Fruit fly (Drosophila melanogaster) whole organism, adult: ENCODE measurements around the gene DppIII.
A peak's percentile ranks its signal among the peaks of the same experiment; 100 is the strongest.

Experiments used
- CG11617 ChIP-seq: fragments of 200-800 bp; sonication (Bioruptor generic); optimal IDR thresholded peaks from 2 replicates; lab custom pipeline; 2017; ENCODE audit warnings: mild to moderate bottlenecking, missing biosample characterization, missing genetic modification reagents, missing genetic modification characterization
- CG12768 ChIP-seq: fragments of 200-800 bp; sonication (Bioruptor generic); optimal IDR thresholded peaks from 2 replicates; lab custom pipeline; 2017; ENCODE audit warnings: missing biosample characterization, missing genetic modification characterization, mild to moderate bottlenecking, moderate library complexity, missing genetic modification reagents
- CG14711 ChIP-seq: fragments of 200-800 bp; sonication (Bioruptor generic); optimal IDR thresholded peaks from 2 replicates; lab custom pipeline; 2018; ENCODE audit warnings: missing biosample characterization, mild to moderate bottlenecking, missing genetic modification characterization, moderate library complexity
- CG1620 ChIP-seq: fragments of 200-800 bp; sonication (Bioruptor generic); optimal IDR thresholded peaks from 2 replicates; lab custom pipeline; 2016; ENCODE audit warnings: missing biosample characterization, missing genetic modification characterization
- CG33017 ChIP-seq: fragments of 200-800 bp; sonication (Bioruptor generic); optimal IDR thresholded peaks from 2 replicates; lab custom pipeline; 2018; ENCODE audit warnings: missing biosample characterization, mild to moderate bottlenecking, missing genetic modification characterization, moderate library complexity
- CG5204 ChIP-seq: fragments of 200-800 bp; sonication (Bioruptor generic); optimal IDR thresholded peaks from 2 replicates; lab custom pipeline; 2016; ENCODE audit warnings: missing biosample characterization, missing genetic modification characterization
- CG7045 ChIP-seq: fragments of 200-800 bp; sonication (Bioruptor generic); optimal IDR thresholded peaks from 2 replicates; lab custom pipeline; 2017; ENCODE audit warnings: missing biosample characterization, mild to moderate bottlenecking, missing genetic modification characterization
- CG7101 ChIP-seq: fragments of 200-800 bp; sonication (Bioruptor generic); optimal IDR thresholded peaks from 2 replicates; lab custom pipeline; 2018; ENCODE audit warnings: missing biosample characterization, mild to moderate bottlenecking, missing genetic modification characterization, moderate library complexity
- Clk ChIP-seq: fragments of 200-800 bp; sonication (Bioruptor generic); optimal IDR thresholded peaks from 2 replicates; lab custom pipeline; 2017; ENCODE audit warnings: missing biosample characterization, missing genetic modification characterization
- Crg-1 ChIP-seq: fragments of 200-800 bp; sonication (Bioruptor generic); optimal IDR thresholded peaks from 2 replicates; lab custom pipeline; 2016; ENCODE audit warnings: missing biosample characterization, missing genetic modification characterization
- Hr96 ChIP-seq: fragments of 200-800 bp; sonication (Bioruptor generic); optimal IDR thresholded peaks from 2 replicates; lab custom pipeline; 2016; ENCODE audit warnings: missing biosample characterization, missing genetic modification characterization
- Mnt ChIP-seq: fragments of 200-800 bp; sonication (Bioruptor generic); optimal IDR thresholded peaks from 2 replicates; lab custom pipeline; 2016; ENCODE audit warnings: missing biosample characterization, mild to moderate bottlenecking, missing genetic modification characterization
- bab1 ChIP-seq: fragments of 200-800 bp; sonication (Bioruptor generic); optimal IDR thresholded peaks from 3 replicates; lab custom pipeline; 2019; ENCODE audit warnings: missing biosample characterization, mild to moderate bottlenecking, missing genetic modification characterization, moderate library complexity
- cic ChIP-seq: fragments of 200-800 bp; sonication (Bioruptor generic); optimal IDR thresholded peaks from 2 replicates; lab custom pipeline; 2017; ENCODE audit warnings: missing biosample characterization, mild to moderate bottlenecking, missing genetic modification characterization, moderate library complexity
- cnc ChIP-seq, 2 experiments: fragments of >200 bp; optimal IDR thresholded peaks; 2 replicates each; lab custom pipeline; 2017
- kay ChIP-seq: fragments of 200-800 bp; sonication (Bioruptor generic); peaks from one replicate; lab custom pipeline; 2016; ENCODE audit warnings: missing biosample characterization, missing genetic modification characterization, borderline replicate concordance
- ovo ChIP-seq: fragments of 200-800 bp; sonication (Bioruptor generic); optimal IDR thresholded peaks from 2 replicates; lab custom pipeline; 2016; ENCODE audit warnings: missing biosample characterization, missing genetic modification characterization
- pad ChIP-seq: fragments of 200-800 bp; sonication (Bioruptor generic); optimal IDR thresholded peaks from 3 replicates; lab custom pipeline; 2017; ENCODE audit warnings: missing biosample characterization, missing genetic modification characterization, mild to moderate bottlenecking, moderate library complexity, missing genetic modification reagents
- tj ChIP-seq: fragments of 200-800 bp; sonication (Bioruptor generic); optimal IDR thresholded peaks from 3 replicates; lab custom pipeline; 2017; ENCODE audit warnings: missing biosample characterization, mild to moderate bottlenecking, missing genetic modification characterization, moderate library complexity
- toe ChIP-seq: fragments of 200-800 bp; sonication (Bioruptor generic); optimal IDR thresholded peaks from 2 replicates; lab custom pipeline; 2016; ENCODE audit warnings: missing biosample characterization, missing genetic modification characterization

Gene DppIII

dm6 chr3R:8354969-8355368, 10.8 kb downstream of the DppIII start:
- TF ChIP-seq CG7045 (GFP tag; lab: Kevin White, UChicago), result peak; percentile 19
- no peak for TF ChIP-seq Hr96 (GFP tag; lab: Kevin White, UChicago)
- TF ChIP-seq bab1 (GFP tag; lab: Kevin White, UChicago), result no peak
- no peak for TF ChIP-seq Crg-1
- TF ChIP-seq cnc (optimal IDR thresholded peaks at IDR 0.05; lab: Kevin White, UChicago), result no peak
- TF ChIP-seq Mnt (GFP tag; lab: Kevin White, UChicago), result no peak
- no peak for TF ChIP-seq cic (GFP tag; lab: Kevin White, UChicago)
- no peak for TF ChIP-seq CG7101
- no peak for TF ChIP-seq CG14711
- TF ChIP-seq toe, result no peak
- TF ChIP-seq CG5204 (GFP tag; lab: Kevin White, UChicago), result peak; percentile 19
- TF ChIP-seq CG11617 (GFP tag; lab: Kevin White, UChicago), result no peak
- no peak for TF ChIP-seq ovo (GFP tag; lab: Kevin White, UChicago)
- TF ChIP-seq CG1620 (GFP tag; lab: Kevin White, UChicago), result no peak
- no peak for TF ChIP-seq kay (GFP tag; lab: Kevin White, UChicago)
- TF ChIP-seq pad (GFP tag; lab: Kevin White, UChicago), result no peak
- no peak for TF ChIP-seq CG33017 (tag; lab: Kevin White, UChicago)

DNA sequence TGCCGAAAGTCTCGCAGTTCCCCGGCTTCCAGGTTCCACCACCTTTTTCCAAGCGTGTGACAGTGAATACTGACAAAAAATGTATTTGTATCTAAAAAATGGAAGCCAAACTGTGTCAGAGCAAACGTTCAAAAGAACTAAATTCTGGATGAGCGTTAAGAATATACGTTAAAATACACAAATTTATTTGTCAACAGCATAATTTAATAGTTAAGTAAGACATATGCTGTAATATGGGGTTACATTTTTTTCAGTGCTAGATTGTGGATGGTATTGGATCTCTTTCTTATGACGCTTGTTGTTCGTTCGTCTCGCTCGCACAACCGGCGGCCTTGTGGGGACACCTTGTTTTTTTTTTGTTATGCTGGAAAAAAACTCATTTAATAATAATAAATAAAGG, 11.4 kb downstream of the DppIII start:
- TF ChIP-seq ovo (GFP tag; lab: Kevin White, UChicago) (no peak), pad (GFP tag; lab: Kevin White, UChicago) (no peak), CG11617 (GFP tag; lab: Kevin White, UChicago) (no peak), CG7045 (GFP tag; lab: Kevin White, UChicago) (no peak), Hr96 (GFP tag; lab: Kevin White, UChicago) (peak; percentile 1), Mnt (GFP tag; lab: Kevin White, UChicago) (no peak), CG33017 (tag; lab: Kevin White, UChicago) (no peak), CG14711 (peak; percentile 37), CG7101 (peak; percentile 0), bab1 (GFP tag; lab: Kevin White, UChicago) (peak; percentile 18), cic (GFP tag; lab: Kevin White, UChicago) (no peak), tj (no peak), kay (GFP tag; lab: Kevin White, UChicago) (no peak), Crg-1 (no peak), toe (no peak), CG12768 (no peak), CG1620 (GFP tag; lab: Kevin White, UChicago) (no peak), CG5204 (GFP tag; lab: Kevin White, UChicago) (peak; percentile 5), cnc (optimal IDR thresholded peaks at IDR 0.05; lab: Kevin White, UChicago) (no peak), Clk (GFP tag; lab: Kevin White, UChicago) (no peak)

- TF ChIP-seq Clk (GFP tag; lab: Kevin White, UChicago) (no peak), pad (GFP tag; lab: Kevin White, UChicago) (no peak), Hr96 (GFP tag; lab: Kevin White, UChicago) (peak; percentile 4), cnc (optimal IDR thresholded peaks at IDR 0.05; lab: Kevin White, UChicago) (no peak), cic (GFP tag; lab: Kevin White, UChicago) (peak; percentile 89), Crg-1 (no peak), tj (no peak), CG14711 (no peak), CG1620 (GFP tag; lab: Kevin White, UChicago) (peak; percentile 49), toe (no peak), kay (GFP tag; lab: Kevin White, UChicago) (peak; percentile 69), ovo (GFP tag; lab: Kevin White, UChicago) (no peak), CG33017 (tag; lab: Kevin White, UChicago) (no peak), CG11617 (GFP tag; lab: Kevin White, UChicago) (no peak), bab1 (GFP tag; lab: Kevin White, UChicago) (no peak), Mnt (GFP tag; lab: Kevin White, UChicago) (peak; percentile 30), CG5204 (GFP tag; lab: Kevin White, UChicago) (no peak), CG12768 (no peak)
These were observed 12.6 kb downstream of the DppIII start, which contains the start of gene stck for dm6 chr3R:8356626-8357290. Gene stck, plus strand, starts transcription at chr3R:8356978.

DNA sequence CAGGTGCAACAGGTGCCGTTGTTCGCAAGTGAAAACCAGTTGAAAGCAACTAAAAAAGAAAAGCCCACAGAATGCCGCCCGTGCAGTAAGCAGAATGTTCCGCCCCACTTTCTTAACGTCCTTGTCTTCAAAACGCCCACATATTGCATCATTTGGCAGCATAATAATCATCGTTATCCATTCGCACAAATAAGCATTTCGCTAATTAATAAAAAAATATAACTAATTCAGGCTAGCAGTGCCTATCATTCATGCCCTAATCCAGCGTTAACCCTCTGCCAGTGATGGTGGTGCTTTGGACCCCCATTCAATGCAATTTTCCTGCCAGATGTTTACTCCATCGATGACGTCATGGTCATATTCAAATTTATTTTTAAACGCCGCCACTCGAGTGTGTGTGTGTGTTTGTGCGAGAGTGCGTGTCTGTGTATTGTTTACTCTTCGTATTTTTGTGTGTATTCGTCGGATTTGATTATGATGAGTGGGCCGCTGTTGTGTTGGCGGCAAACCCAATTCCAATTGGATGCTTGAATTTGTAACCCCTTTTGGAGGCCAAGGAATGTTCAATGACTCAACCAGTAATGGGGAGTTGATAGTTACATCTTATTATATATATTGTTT, 13.3 kb downstream of the DppIII start:
- TF ChIP-seq Mnt (GFP tag; lab: Kevin White, UChicago) (no peak), cic (GFP tag; lab: Kevin White, UChicago) (peak; percentile 17)

DNA sequence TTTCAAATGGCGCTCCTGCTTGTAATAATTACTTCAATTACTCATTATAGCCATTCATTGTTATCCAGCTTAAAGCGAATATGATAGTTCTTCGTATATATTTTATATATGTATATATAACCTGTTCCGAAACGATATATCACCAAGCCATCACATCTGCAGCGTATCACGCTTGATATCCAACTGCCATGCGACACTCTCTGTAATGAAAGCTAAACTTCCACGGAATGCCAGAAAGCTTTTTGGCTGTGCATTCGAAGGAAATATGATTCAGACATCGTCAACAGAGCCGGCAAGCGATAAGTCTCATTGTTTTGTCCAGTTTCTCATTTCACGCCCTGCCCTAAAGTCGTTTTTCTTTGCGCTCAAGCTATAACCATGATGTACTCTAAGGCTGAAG, 13.8 kb downstream of the DppIII start:
- no peak for TF ChIP-seq pad (GFP tag; lab: Kevin White, UChicago)
- TF ChIP-seq Mnt (GFP tag; lab: Kevin White, UChicago), result peak; percentile 60
- peak; percentile 93 for TF ChIP-seq kay (GFP tag; lab: Kevin White, UChicago)
- TF ChIP-seq tj, result peak; percentile 69

DNA sequence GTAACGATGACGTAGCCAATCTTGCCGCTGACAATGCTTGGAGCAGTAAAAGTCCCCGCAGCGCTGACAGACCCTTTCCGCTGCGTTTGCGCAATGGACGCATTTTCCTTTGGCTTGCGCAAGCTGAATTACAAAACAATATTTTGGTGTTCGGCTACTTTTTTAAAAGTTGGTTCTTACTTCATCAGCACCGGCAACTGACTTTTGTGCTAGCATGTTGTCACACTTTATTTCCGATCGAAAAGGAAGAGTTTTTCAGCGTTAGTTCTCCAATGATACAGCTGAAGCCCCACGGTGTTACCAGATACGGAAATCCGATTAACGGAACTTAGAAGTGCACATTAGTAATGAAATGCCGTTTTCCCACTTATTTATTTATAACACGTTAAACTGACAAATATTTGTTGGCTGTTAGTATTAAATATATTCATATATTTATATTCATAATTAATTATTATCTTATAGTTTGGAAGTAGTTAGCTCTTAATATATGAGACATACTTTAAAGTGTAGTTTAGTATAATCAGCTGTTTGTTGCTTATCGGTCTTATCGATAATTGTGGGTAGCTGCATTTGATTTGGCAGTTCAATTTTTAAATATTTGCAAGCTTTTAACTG, 18.2 kb downstream of the DppIII start, which contains the start of the genes Veneno and CG7963:
Gene Veneno (minus strand): TSS at position 296 of the 618 bp plus-strand sequence.
Gene CG7963 (plus strand): TSS at position 568 of the 618 bp plus-strand sequence.
- peak; percentile 4 for TF ChIP-seq bab1 (GFP tag; lab: Kevin White, UChicago)
- no peak for TF ChIP-seq toe
- TF ChIP-seq tj, result peak; percentile 65
- peak; percentile 68 for TF ChIP-seq ovo (GFP tag; lab: Kevin White, UChicago)
